Worm (Caenorhabditis elegans): ENCODE measurements around the gene C54D10.3.

- no peak for TF ChIP-seq egl-27 (tag; optimal IDR thresholded peaks at IDR 0.05)
- TF ChIP-seq nhr-11 (tag; optimal IDR thresholded peaks at IDR 0.05): no peak
- no peak for TF ChIP-seq ZK546.5 (tag; optimal IDR thresholded peaks at IDR 0.05)
- no peak for TF ChIP-seq nhr-28 (tag; optimal IDR thresholded peaks at IDR 0.05)
- TF ChIP-seq snpc-4 (tag; optimal IDR thresholded peaks at IDR 0.05): no peak
Measured at ce11 chrV:12412321-12412720, 6.1 kb upstream of the C54D10.3 start.
